Worm (Caenorhabditis elegans) whole organism, late embryonic: Measurements from ENCODE around the gene K08D9.6.

Experiments used
- Y22D7AL.16 ChIP-seq: sonication (generic microtip); optimal IDR thresholded peaks from 2 replicates; lab custom pipeline; 2016; ENCODE audit warnings: missing genetic modification characterization, missing compliant biosample characterization
- ama-1 ChIP-seq: fragments of 150-350 bp; optimal IDR thresholded peaks from 2 replicates; lab custom pipeline; 2014
- ceh-30 ChIP-seq: fragments of 150-350 bp; optimal IDR thresholded peaks from 2 replicates; lab custom pipeline; 2014; ENCODE audit warnings: missing biosample characterization, missing genetic modification characterization
- fkh-6 ChIP-seq: sonication (generic microtip); optimal IDR thresholded peaks from 2 replicates; lab custom pipeline; 2016; ENCODE audit warnings: missing genetic modification characterization, missing compliant biosample characterization
- pqm-1 ChIP-seq: sonication (generic microtip); optimal IDR thresholded peaks from 2 replicates; lab custom pipeline; 2016; ENCODE audit warnings: missing genetic modification characterization, missing compliant biosample characterization
- ref-2 ChIP-seq: sonication (generic microtip); optimal IDR thresholded peaks from 2 replicates; lab custom pipeline; 2016; ENCODE audit warnings: missing genetic modification characterization, missing compliant biosample characterization
- tbx-2 ChIP-seq: sonication (generic microtip); optimal IDR thresholded peaks from 2 replicates; lab custom pipeline; 2016; ENCODE audit warnings: missing genetic modification characterization, missing compliant biosample characterization

DNA sequence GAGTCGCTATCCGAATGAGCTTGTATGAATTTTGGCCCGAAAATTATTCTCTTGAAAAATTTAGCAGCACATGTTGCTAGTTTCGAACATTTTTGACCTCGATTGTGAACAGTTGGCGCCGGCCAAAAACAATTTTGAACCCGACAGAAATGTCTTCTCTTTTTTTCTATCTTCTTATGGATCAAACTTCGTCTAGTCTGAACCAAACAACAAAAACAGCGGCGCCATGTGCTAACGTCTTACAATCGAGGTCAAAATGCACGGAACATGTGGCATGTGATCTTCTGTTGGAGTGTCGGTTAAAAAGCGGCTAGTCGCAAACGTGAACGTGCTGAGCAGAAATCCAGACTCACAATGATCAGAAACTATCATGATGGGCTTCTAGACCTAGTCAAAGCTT lies 41.4 kb upstream of the K08D9.6 start:
- TF ChIP-seq ref-2 (tag; lab: Kevin White, UChicago) (no peak), tbx-2 (tag; lab: Kevin White, UChicago) (no peak), fkh-6 (tag; lab: Kevin White, UChicago) (no peak), pqm-1 (no peak), ceh-30 (tag; lab: Kevin White, UChicago) (no peak), Y22D7AL.16 (tag; lab: Kevin White, UChicago) (no peak), ama-1 (lab: Kevin White, UChicago) (no peak)
